Worm (Caenorhabditis elegans) whole organism, young adult: ENCODE results near the gene F01D5.8.

Source experiments
- B0019.2 ChIP-seq: fragments of 200-800 bp; sonication (Bioruptor generic); conservative IDR thresholded peaks from 2 replicates; pipeline ENCODE4 v1.3.6; 2022; ENCODE audit warnings: missing genetic modification reagents, missing genetic modification characterization, missing compliant biosample characterization
- B0336.3 ChIP-seq: fragments of 200-800 bp; sonication (Bioruptor generic); IDR thresholded peaks from 2 replicates; pipeline ENCODE4 v1.3.6; 2022; ENCODE audit warnings: missing genetic modification characterization, missing compliant biosample characterization
- F37B4.10 ChIP-seq: fragments of 200-800 bp; sonication (Bioruptor generic); IDR thresholded peaks from 2 replicates; pipeline ENCODE4 v1.3.6; 2022; ENCODE audit warnings: missing genetic modification characterization, missing compliant biosample characterization
- K11D2.4 ChIP-seq: fragments of 200-800 bp; sonication (Bioruptor generic); IDR thresholded peaks from 2 replicates; pipeline ENCODE4 v1.3.6; 2022; ENCODE audit warnings: missing genetic modification reagents, missing genetic modification characterization, missing compliant biosample characterization
- Y95B8A.8 ChIP-seq: fragments of 200-800 bp; sonication (Bioruptor generic); IDR thresholded peaks from 2 replicates; pipeline ENCODE4 v1.3.6; 2022; ENCODE audit warnings: missing genetic modification reagents, missing genetic modification characterization, missing compliant biosample characterization
- athp-1 ChIP-seq: sonication (generic microtip); optimal IDR thresholded peaks from 2 replicates; lab custom pipeline; 2017; ENCODE audit warnings: mild to moderate bottlenecking, missing genetic modification characterization, missing compliant biosample characterization
- attf-5 ChIP-seq: fragments of 200-800 bp; sonication (Bioruptor generic); optimal IDR thresholded peaks from 2 replicates; lab custom pipeline; 2018; ENCODE audit warnings: mild to moderate bottlenecking, missing genetic modification characterization, missing compliant biosample characterization
- cebp-1 ChIP-seq, 2 experiments: fragments of 200-800 bp in 1 of 2; sonication (Bioruptor generic) in 1 of 2; sonication (generic microtip) in 1 of 2; IDR thresholded peaks in 1 of 2; optimal IDR thresholded peaks in 1 of 2; 2 replicates each; pipeline versions ENCODE4 v1.3.6 to Lab custom; 2017 to 2022; ENCODE audit warnings: missing compliant biosample characterization in 2 of 2, missing genetic modification characterization in 2 of 2, mild to moderate bottlenecking in 1 of 2, missing genetic modification reagents in 1 of 2, moderate library complexity in 1 of 2
- chd-7 ChIP-seq: sonication (generic microtip); optimal IDR thresholded peaks from 2 replicates; lab custom pipeline; 2016; ENCODE audit warnings: mild to moderate bottlenecking, missing genetic modification characterization, moderate library complexity, missing compliant biosample characterization
- dox-1 ChIP-seq: fragments of 200-800 bp; sonication (Bioruptor generic); IDR thresholded peaks from 2 replicates; pipeline ENCODE4 v1.3.6; 2022; ENCODE audit warnings: missing genetic modification reagents, missing genetic modification characterization, missing compliant biosample characterization
- egl-44 ChIP-seq: fragments of 200-800 bp; sonication (Bioruptor generic); IDR thresholded peaks from 2 replicates; pipeline ENCODE4 v1.3.6; 2022; ENCODE audit warnings: missing genetic modification reagents, missing genetic modification characterization, missing compliant biosample characterization
- him-1 ChIP-seq: sonication (generic microtip); optimal IDR thresholded peaks from 2 replicates; lab custom pipeline; 2016; ENCODE audit warnings: missing genotype, missing genetic modification reagents, missing genetic modification characterization, missing compliant biosample characterization
- hlh-26 ChIP-seq: fragments of 200-800 bp; sonication (Bioruptor generic); conservative IDR thresholded peaks from 2 replicates; pipeline ENCODE4 v1.3.6; 2022; ENCODE audit warnings: missing genetic modification reagents, missing genetic modification characterization, missing compliant biosample characterization
- hmg-20 ChIP-seq: fragments of 200-800 bp; sonication (Bioruptor generic); IDR thresholded peaks from 2 replicates; pipeline ENCODE4 v1.3.6; 2022; ENCODE audit warnings: missing genetic modification reagents, missing genetic modification characterization, missing compliant biosample characterization
- hsf-1 ChIP-seq: fragments of 200-800 bp; sonication (Bioruptor generic); IDR thresholded peaks from 2 replicates; pipeline ENCODE4 v1.3.6; 2022; ENCODE audit warnings: missing genetic modification reagents, missing genetic modification characterization, missing compliant biosample characterization
- lin-35 ChIP-seq, 3 experiments: fragments of 150-350 bp in 2 of 3; sonication (generic microtip) in 1 of 3; optimal IDR thresholded peaks; 2 replicates each; lab custom pipeline; 2014 to 2018; ENCODE audit warnings: missing biosample characterization in 3 of 3, missing genetic modification characterization in 3 of 3, missing genetic modification reagents in 3 of 3
- lin-40 ChIP-seq: sonication (generic microtip); optimal IDR thresholded peaks from 2 replicates; lab custom pipeline; 2016; ENCODE audit warnings: missing genetic modification characterization, mild to moderate bottlenecking, missing compliant biosample characterization, missing genotype, missing genetic modification reagents
- lin-54 ChIP-seq: fragments of 200-800 bp; sonication (Bioruptor generic); optimal IDR thresholded peaks from 2 replicates; lab custom pipeline; 2018; ENCODE audit warnings: mild to moderate bottlenecking, missing genetic modification characterization, missing compliant biosample characterization
- madf-10 ChIP-seq: sonication (generic microtip); optimal IDR thresholded peaks from 2 replicates; lab custom pipeline; 2016; ENCODE audit warnings: mild to moderate bottlenecking, missing genetic modification characterization, missing compliant biosample characterization
- nfya-1 ChIP-seq: sonication (generic microtip); optimal IDR thresholded peaks from 2 replicates; lab custom pipeline; 2017; ENCODE audit warnings: antibody characterized with exemption, missing compliant biosample characterization, missing genetic modification characterization, borderline replicate concordance; ENCODE audit not compliant: insufficient read depth
- nhr-80 ChIP-seq: sonication (generic microtip); optimal IDR thresholded peaks from 2 replicates; lab custom pipeline; 2016; ENCODE audit warnings: missing genetic modification characterization, missing compliant biosample characterization
- rcor-1 ChIP-seq: fragments of 200-800 bp; sonication (Bioruptor generic); IDR thresholded peaks from 2 replicates; pipeline ENCODE4 v1.3.6; 2022; ENCODE audit warnings: missing genetic modification reagents, missing genetic modification characterization, missing compliant biosample characterization
- snpc-1.1 ChIP-seq: sonication (generic microtip); optimal IDR thresholded peaks from 2 replicates; lab custom pipeline; 2017; ENCODE audit warnings: missing genetic modification characterization, mild to moderate bottlenecking, missing compliant biosample characterization, antibody characterized with exemption, moderate library complexity, missing genotype, missing genetic modification reagents; ENCODE audit not compliant: insufficient read depth
- sptf-2 ChIP-seq: fragments of 200-800 bp; sonication (Bioruptor generic); optimal IDR thresholded peaks from 2 replicates; lab custom pipeline; 2018; ENCODE audit warnings: mild to moderate bottlenecking, missing genetic modification characterization, missing compliant biosample characterization
- tbp1 ChIP-seq: fragments of 200-800 bp; sonication (Bioruptor generic); optimal IDR thresholded peaks from 2 replicates; lab custom pipeline; 2018; ENCODE audit warnings: mild to moderate bottlenecking, missing genetic modification characterization, missing compliant biosample characterization
- zfh-2 ChIP-seq: fragments of 200-800 bp; sonication (Bioruptor generic); conservative IDR thresholded peaks from 2 replicates; pipeline ENCODE4 v1.3.6; 2022; ENCODE audit warnings: missing genetic modification reagents, missing genetic modification characterization, missing compliant biosample characterization
- zim-3 ChIP-seq: sonication (generic microtip); optimal IDR thresholded peaks from 2 replicates; lab custom pipeline; 2017; ENCODE audit warnings: mild to moderate bottlenecking, missing genetic modification characterization, moderate library complexity, missing compliant biosample characterization
- ztf-18 ChIP-seq: sonication (generic microtip); optimal IDR thresholded peaks from 2 replicates; lab custom pipeline; 2016; ENCODE audit warnings: missing genotype, mild to moderate bottlenecking, missing genetic modification characterization, missing compliant biosample characterization
- ztf-22 ChIP-seq: fragments of 200-800 bp; sonication (Bioruptor generic); optimal IDR thresholded peaks from 2 replicates; lab custom pipeline; 2018; ENCODE audit warnings: mild to moderate bottlenecking, missing genetic modification characterization, moderate library complexity, missing compliant biosample characterization
- ztf-26 ChIP-seq: sonication (generic microtip); optimal IDR thresholded peaks from 2 replicates; lab custom pipeline; 2017; ENCODE audit warnings: missing genetic modification characterization, missing compliant biosample characterization
- ztf-28 ChIP-seq: fragments of 200-800 bp; sonication (Bioruptor generic); IDR thresholded peaks from 2 replicates; pipeline ENCODE4 v1.3.6; 2022; ENCODE audit warnings: missing genetic modification reagents, missing genetic modification characterization, missing compliant biosample characterization
- ztf-3 ChIP-seq: fragments of 200-800 bp; sonication (Bioruptor generic); optimal IDR thresholded peaks from 2 replicates; lab custom pipeline; 2018; ENCODE audit warnings: mild to moderate bottlenecking, missing genetic modification characterization, missing compliant biosample characterization
- ztf-6 ChIP-seq: fragments of 200-800 bp; sonication (Bioruptor generic); IDR thresholded peaks from 2 replicates; pipeline ENCODE4 v1.3.6; 2022; ENCODE audit warnings: missing genetic modification reagents, missing genetic modification characterization, missing compliant biosample characterization

F01D5.8 gene

DNA sequence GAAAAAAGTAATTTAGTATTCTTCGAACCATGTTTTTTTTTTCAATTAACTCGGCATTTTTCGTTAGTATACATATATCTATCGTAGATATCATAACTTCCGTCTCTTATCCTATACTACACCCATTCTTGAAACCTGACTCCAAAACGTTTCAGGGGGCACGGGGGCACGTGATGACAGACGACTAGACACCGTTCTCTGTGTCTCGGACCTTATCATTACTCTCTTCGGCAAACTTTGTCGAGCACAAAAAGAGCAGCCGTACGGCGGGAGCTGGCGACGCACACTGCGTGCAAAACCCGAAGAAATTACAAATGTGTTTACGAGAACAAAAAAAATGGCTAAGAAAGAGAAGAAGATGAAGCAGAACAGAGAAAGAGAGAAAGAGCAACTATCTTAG is 33.7 kb downstream of the F01D5.8 start (continued):
- TF ChIP-seq tbp1 (peak; percentile 38), madf-10 (tag; lab: Kevin White, UChicago) (peak; percentile 53), F37B4.10 (no peak), chd-7 (no peak), lin-40 (tag; lab: Kevin White, UChicago) (peak; percentile 58), B0336.3 (peak; percentile 20; the same call in 1 of the 2 replicates), cebp-1 (GFP tag; IDR thresholded peaks at IDR 0.05; lab: Robert Waterston, UW) (no peak), cebp-1 (tag; optimal IDR thresholded peaks at IDR 0.05; lab: Kevin White, UChicago) (peak; percentile 72), athp-1 (no peak), zim-3 (tag; lab: Kevin White, UChicago) (no peak), ztf-3 (GFP tag; lab: Kevin White, UChicago) (no peak), Y95B8A.8 (GFP tag; lab: Robert Waterston, UW) (no peak), attf-5 (GFP tag; lab: Kevin White, UChicago) (peak; percentile 60), egl-44 (no peak), nhr-80 (tag; lab: Kevin White, UChicago) (peak; percentile 92), ztf-18 (tag; lab: Kevin White, UChicago) (peak; percentile 12), dox-1 (peak; percentile 54; the same call in 1 of the 2 replicates), sptf-2 (GFP tag; lab: Kevin White, UChicago) (no peak), ztf-22 (peak; percentile 21)

DNA sequence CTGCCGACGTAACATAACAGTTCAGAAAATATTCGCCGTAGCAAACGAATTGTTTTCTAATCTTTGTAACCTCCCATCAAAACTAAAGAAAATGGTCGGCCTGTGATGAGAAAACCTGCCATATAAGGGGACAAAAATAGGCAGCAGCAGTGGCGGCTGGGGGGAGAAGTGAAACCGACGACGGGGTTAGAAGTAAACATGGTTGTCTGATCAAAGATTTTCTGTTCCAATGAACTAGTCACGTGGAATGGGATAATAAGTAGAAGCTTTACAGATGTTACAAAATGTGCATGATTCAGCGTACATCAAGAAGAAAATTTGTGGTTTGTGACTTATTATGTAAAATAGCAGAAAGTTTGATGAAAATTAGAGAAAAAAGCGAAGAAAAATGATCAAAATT is 34.7 kb downstream of the F01D5.8 start:
- TF ChIP-seq hsf-1 (no peak), hmg-20 (GFP tag; lab: Robert Waterston, UW) (no peak), lin-35 (GFP tag; optimal IDR thresholded peaks at IDR 0.05; lab: Kevin White, UChicago) (no peak), K11D2.4 (GFP tag; lab: Robert Waterston, UW) (no peak), lin-54 (no peak), ztf-26 (tag; lab: Kevin White, UChicago) (no peak), ztf-22 (no peak), him-1 (tag; lab: Kevin White, UChicago) (no peak), ztf-3 (GFP tag; lab: Kevin White, UChicago) (no peak), rcor-1 (GFP tag; lab: Robert Waterston, UW) (no peak), hlh-26 (no peak), nfya-1 (tag; lab: Kevin White, UChicago) (no peak)

DNA sequence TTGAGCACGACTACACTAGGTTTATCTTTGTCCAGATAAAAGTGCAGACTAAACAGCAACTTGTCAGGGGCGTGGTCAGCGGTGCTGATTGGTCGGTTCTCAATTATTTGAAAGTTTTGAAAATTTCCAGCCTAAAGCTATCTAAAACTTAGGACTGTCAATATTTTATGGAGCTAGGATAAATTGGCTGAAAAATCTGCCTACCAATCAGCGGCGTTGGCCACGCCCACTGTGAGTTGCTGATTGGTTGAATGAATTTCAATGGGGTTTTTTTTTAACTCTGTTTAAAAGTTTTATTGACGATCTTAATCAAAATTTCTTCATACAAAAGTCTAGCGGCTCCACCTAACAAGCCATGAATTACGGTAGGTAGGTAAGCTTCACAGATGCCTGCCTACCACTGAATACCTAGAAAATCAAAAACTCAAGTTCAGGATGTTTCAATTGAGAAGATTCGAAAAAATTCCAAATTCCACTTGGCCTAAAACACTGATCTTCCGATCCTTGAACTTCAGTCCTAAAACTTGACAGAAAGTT is 35.5 kb downstream of the F01D5.8 start:
- TF ChIP-seq ztf-28 (no peak), ztf-6 (GFP tag; lab: Robert Waterston, UW) (no peak), snpc-1.1 (no peak)
- TF ChIP-seq, all 124 proteins: peak for 0

DNA sequence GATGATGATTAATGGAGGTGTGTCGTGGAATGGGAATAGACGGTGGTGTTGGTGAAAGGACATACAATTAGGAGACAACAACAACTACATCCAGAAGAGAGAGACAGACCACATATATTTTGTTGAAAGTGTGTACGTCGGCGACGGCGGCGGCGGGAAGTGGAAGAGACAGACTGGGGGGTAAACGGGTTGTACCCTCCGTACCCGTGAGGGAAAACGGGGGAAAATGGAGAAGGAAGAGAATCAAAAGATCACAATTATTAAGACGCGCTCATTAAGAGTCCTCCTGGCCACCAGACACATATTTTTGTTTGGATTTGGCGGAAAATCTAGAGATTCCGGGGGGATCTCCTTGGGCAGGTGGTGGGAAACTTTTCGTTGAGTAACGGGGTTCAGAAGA is 36.0 kb downstream of the F01D5.8 start:
- TF ChIP-seq B0019.2 (GFP tag; lab: Robert Waterston, UW) = no peak
- TF ChIP-seq ztf-28 = no peak
- no peak for TF ChIP-seq nhr-80 (tag; lab: Kevin White, UChicago)
- TF ChIP-seq zfh-2 = 0 out of 2 replicates have a peak, but pooled peaks have one; percentile 40
